Worm (Caenorhabditis elegans) whole organism, young adult: Measurements from ENCODE around the gene B0280.7.

Experiments used
- D2030.7 ChIP-seq: fragments of 200-800 bp; sonication (Bioruptor generic); IDR thresholded peaks from 2 replicates; pipeline ENCODE4 v1.3.6; 2022; ENCODE audit warnings: missing genetic modification reagents, missing genetic modification characterization, missing compliant biosample characterization
- Y56A3A.18 ChIP-seq: fragments of 200-800 bp; sonication (Bioruptor generic); IDR thresholded peaks from 2 replicates; pipeline ENCODE4 v1.3.6; 2022; ENCODE audit warnings: missing genetic modification reagents, missing genetic modification characterization, missing compliant biosample characterization
- ama-1 ChIP-seq, 3 experiments: fragments of 150-350 bp in 1 of 3; sonication (generic microtip) in 2 of 3; optimal IDR thresholded peaks; 2 replicates each; lab custom pipeline; 2014 to 2018; ENCODE audit warnings: missing biosample characterization in 2 of 3, missing genetic modification characterization in 2 of 3, missing genetic modification reagents in 2 of 3
- cebp-2 ChIP-seq: fragments of 200-800 bp; sonication (Bioruptor generic); IDR thresholded peaks from 2 replicates; pipeline ENCODE4 v1.3.6; 2022; ENCODE audit warnings: missing genetic modification characterization, missing compliant biosample characterization
- rec-8 ChIP-seq, 2 experiments: sonication (generic microtip); optimal IDR thresholded peaks; 2 replicates each; lab custom pipeline; 2016; ENCODE audit warnings: mild to moderate bottlenecking in 2 of 2, missing genetic modification characterization in 2 of 2, missing genetic modification reagents in 2 of 2, missing genotype in 2 of 2, missing biosample characterization in 1 of 2, missing compliant biosample characterization in 1 of 2, moderate library complexity in 1 of 2

DNA sequence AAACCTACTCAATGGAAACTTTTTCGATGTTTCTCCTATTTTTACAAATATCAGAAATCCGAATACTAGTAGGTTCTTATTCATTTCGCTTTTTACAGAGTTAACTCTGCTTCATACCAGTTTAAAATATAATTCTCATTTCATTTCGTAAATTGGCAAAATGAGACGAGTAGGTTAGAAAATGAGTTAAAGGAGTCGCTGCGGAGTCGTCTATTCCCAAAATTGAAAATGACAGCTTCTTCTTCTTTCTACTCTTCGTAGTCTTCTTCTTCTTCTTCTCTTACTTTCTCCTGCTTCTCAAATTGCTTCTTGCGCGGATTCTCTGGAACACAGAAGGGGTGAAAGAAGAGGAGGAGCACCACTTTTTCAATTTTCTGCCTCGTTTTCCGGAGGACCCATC, 33.1 kb upstream of the B0280.7 start, which contains the start of gene glr-2:
- TF ChIP-seq Y56A3A.18 (GFP tag; lab: Robert Waterston, UW) (no peak), cebp-2 (GFP tag; lab: Robert Waterston, UW) (no peak), rec-8 (tag; optimal IDR thresholded peaks at IDR 0.05; lab: Kevin White, UChicago) (no peak), ama-1 (optimal IDR thresholded peaks at IDR 0.05; lab: Kevin White, UChicago) (no peak), ama-1 (GFP tag; optimal IDR thresholded peaks at IDR 0.05; lab: Kevin White, UChicago) (no peak), D2030.7 (no peak)
